Worm (Caenorhabditis elegans) whole organism, young adult: ENCODE measurements around the gene C46C11.4.

ENCODE experiments used
- B0019.2 ChIP-seq: fragments of 200-800 bp; sonication (Bioruptor generic); conservative IDR thresholded peaks from 2 replicates; pipeline ENCODE4 v1.3.6; 2022; ENCODE audit warnings: missing genetic modification reagents, missing genetic modification characterization, missing compliant biosample characterization
- F33H1.4 ChIP-seq: fragments of 200-800 bp; sonication (Bioruptor generic); IDR thresholded peaks from 2 replicates; pipeline ENCODE4 v1.3.6; 2022; ENCODE audit warnings: missing genetic modification reagents, missing genetic modification characterization, missing compliant biosample characterization
- Y79H2A.3 ChIP-seq: fragments of 200-800 bp; sonication (Bioruptor generic); conservative IDR thresholded peaks from 2 replicates; pipeline ENCODE4 v1.3.6; 2022; ENCODE audit warnings: missing genetic modification reagents, missing genetic modification characterization, missing compliant biosample characterization
- ZK185.1 ChIP-seq: sonication (generic microtip); optimal IDR thresholded peaks from 2 replicates; lab custom pipeline; 2016; ENCODE audit warnings: mild to moderate bottlenecking, missing genetic modification characterization, missing compliant biosample characterization; ENCODE audit not compliant: poor library complexity, severe bottlenecking
- aptf-2 ChIP-seq: fragments of 200-800 bp; sonication (Bioruptor generic); conservative IDR thresholded peaks from 2 replicates; pipeline ENCODE4 v1.3.6; 2022; ENCODE audit warnings: missing genetic modification reagents, missing genetic modification characterization, missing compliant biosample characterization
- bed-1 ChIP-seq: fragments of 200-800 bp; sonication (Bioruptor generic); IDR thresholded peaks from 2 replicates; pipeline ENCODE4 v1.3.6; 2022; ENCODE audit warnings: missing genetic modification reagents, missing genetic modification characterization, missing compliant biosample characterization
- cebp-2 ChIP-seq: fragments of 200-800 bp; sonication (Bioruptor generic); IDR thresholded peaks from 2 replicates; pipeline ENCODE4 v1.3.6; 2022; ENCODE audit warnings: missing genetic modification characterization, missing compliant biosample characterization
- die-1 ChIP-seq: sonication (generic microtip); optimal IDR thresholded peaks from 2 replicates; lab custom pipeline; 2016; ENCODE audit warnings: missing genotype, mild to moderate bottlenecking, missing genetic modification characterization, missing compliant biosample characterization
- dpl-1 ChIP-seq: fragments of 150-350 bp; optimal IDR thresholded peaks from 2 replicates; lab custom pipeline; 2014; ENCODE audit warnings: missing biosample characterization, missing genetic modification reagents, missing genetic modification characterization
- efl-1 ChIP-seq: fragments of 150-350 bp; optimal IDR thresholded peaks from 2 replicates; lab custom pipeline; 2014; ENCODE audit warnings: missing biosample characterization, missing genetic modification reagents, missing genetic modification characterization
- egrh-3 ChIP-seq: fragments of 200-800 bp; sonication (Bioruptor generic); IDR thresholded peaks from 2 replicates; pipeline ENCODE4 v1.3.6; 2022; ENCODE audit warnings: missing genetic modification reagents, missing genetic modification characterization, missing compliant biosample characterization
- madf-8 ChIP-seq: fragments of 200-800 bp; sonication (Bioruptor generic); conservative IDR thresholded peaks from 2 replicates; pipeline ENCODE4 v1.3.6; 2022; ENCODE audit warnings: missing genetic modification reagents, missing genetic modification characterization, missing compliant biosample characterization
- mcd-1 ChIP-seq: fragments of 200-800 bp; sonication (Bioruptor generic); IDR thresholded peaks from 2 replicates; pipeline ENCODE4 v1.3.6; 2022; ENCODE audit warnings: missing genetic modification reagents, missing genetic modification characterization, missing compliant biosample characterization
- mel-28 ChIP-seq: sonication (generic microtip); optimal IDR thresholded peaks from 2 replicates; lab custom pipeline; 2016; ENCODE audit warnings: borderline replicate concordance, mild to moderate bottlenecking, missing genetic modification characterization, missing compliant biosample characterization
- nhr-179 ChIP-seq: sonication (generic microtip); optimal IDR thresholded peaks from 2 replicates; lab custom pipeline; 2016; ENCODE audit warnings: mild to moderate bottlenecking, missing genetic modification characterization, missing compliant biosample characterization
- rcor-1 ChIP-seq: fragments of 200-800 bp; sonication (Bioruptor generic); IDR thresholded peaks from 2 replicates; pipeline ENCODE4 v1.3.6; 2022; ENCODE audit warnings: missing genetic modification reagents, missing genetic modification characterization, missing compliant biosample characterization
- sdz-38 ChIP-seq: sonication (generic microtip); optimal IDR thresholded peaks from 2 replicates; lab custom pipeline; 2016; ENCODE audit warnings: missing genotype, missing genetic modification characterization, missing compliant biosample characterization
- sea-2 ChIP-seq: fragments of 200-800 bp; sonication (Bioruptor generic); IDR thresholded peaks from 2 replicates; pipeline ENCODE4 v1.3.6; 2022; ENCODE audit warnings: missing genetic modification characterization, missing compliant biosample characterization
- snpc-1.3 ChIP-seq: sonication (generic microtip); optimal IDR thresholded peaks from 2 replicates; lab custom pipeline; 2017; ENCODE audit warnings: missing genetic modification characterization, mild to moderate bottlenecking, missing compliant biosample characterization, antibody characterized with exemption, moderate library complexity, missing genotype, missing genetic modification reagents; ENCODE audit not compliant: insufficient read depth
- tbp1 ChIP-seq: fragments of 200-800 bp; sonication (Bioruptor generic); optimal IDR thresholded peaks from 2 replicates; lab custom pipeline; 2018; ENCODE audit warnings: mild to moderate bottlenecking, missing genetic modification characterization, missing compliant biosample characterization
- zfh-2 ChIP-seq: fragments of 200-800 bp; sonication (Bioruptor generic); conservative IDR thresholded peaks from 2 replicates; pipeline ENCODE4 v1.3.6; 2022; ENCODE audit warnings: missing genetic modification reagents, missing genetic modification characterization, missing compliant biosample characterization
- ztf-26 ChIP-seq: sonication (generic microtip); optimal IDR thresholded peaks from 2 replicates; lab custom pipeline; 2017; ENCODE audit warnings: missing genetic modification characterization, missing compliant biosample characterization

Gene C46C11.4

ce11 chrX:4599526-4599925, 47.5 kb downstream of the C46C11.4 start:
- TF ChIP-seq tbp1 (GFP tag; lab: Kevin White, UChicago): no peak
- TF ChIP-seq sea-2 (GFP tag; lab: Robert Waterston, UW): no peak
- TF ChIP-seq aptf-2: no peak
- no peak for TF ChIP-seq sdz-38
- TF ChIP-seq zfh-2 (GFP tag; lab: Robert Waterston, UW): no peak
- TF ChIP-seq dpl-1 (GFP tag; lab: Kevin White, UChicago): no peak
- TF ChIP-seq efl-1 (GFP tag; lab: Kevin White, UChicago): no peak
- no peak for TF ChIP-seq ztf-26 (tag; lab: Kevin White, UChicago)
- TF ChIP-seq B0019.2 (GFP tag; lab: Robert Waterston, UW): no peak
- no peak for TF ChIP-seq nhr-179 (tag; lab: Kevin White, UChicago)
- no peak for TF ChIP-seq snpc-1.3 (tag; lab: Kevin White, UChicago)

DNA sequence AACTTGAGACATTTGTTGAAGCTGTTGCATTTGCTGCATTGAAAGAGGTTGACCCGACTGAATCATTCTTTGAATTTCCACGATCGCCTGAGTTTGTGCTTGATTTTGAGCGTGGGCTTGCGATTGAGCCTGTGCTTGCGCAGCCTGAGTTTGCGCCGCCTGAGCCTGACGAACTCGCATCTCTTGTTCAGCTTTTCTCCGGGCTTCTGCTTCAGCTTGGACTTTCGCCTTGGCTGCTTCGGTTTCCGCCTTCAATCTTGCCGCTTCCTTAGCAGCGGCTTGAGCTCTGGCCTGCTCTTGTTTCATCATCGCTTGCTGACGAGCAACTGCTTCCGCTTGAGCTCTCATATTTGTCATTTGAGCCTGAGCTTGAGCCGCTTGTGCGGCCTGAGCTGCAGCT, 49.6 kb downstream of the C46C11.4 start:
- TF ChIP-seq mcd-1 (no peak), cebp-2 (GFP tag; lab: Robert Waterston, UW) (no peak), Y79H2A.3 (GFP tag; lab: Robert Waterston, UW) (no peak), die-1 (no peak), mel-28 (tag; lab: Kevin White, UChicago) (no peak), rcor-1 (GFP tag; lab: Robert Waterston, UW) (no peak), egrh-3 (GFP tag; lab: Robert Waterston, UW) (peak; percentile 65; the same call in 1 of the 2 replicates), madf-8 (no peak), ZK185.1 (no peak), F33H1.4 (GFP tag; lab: Robert Waterston, UW) (no peak), zfh-2 (GFP tag; lab: Robert Waterston, UW) (peak; percentile 64), bed-1 (GFP tag; lab: Robert Waterston, UW) (no peak)
